Worm (Caenorhabditis elegans): Measurements from ENCODE around the gene M88.3.

Gene M88.3

DNA sequence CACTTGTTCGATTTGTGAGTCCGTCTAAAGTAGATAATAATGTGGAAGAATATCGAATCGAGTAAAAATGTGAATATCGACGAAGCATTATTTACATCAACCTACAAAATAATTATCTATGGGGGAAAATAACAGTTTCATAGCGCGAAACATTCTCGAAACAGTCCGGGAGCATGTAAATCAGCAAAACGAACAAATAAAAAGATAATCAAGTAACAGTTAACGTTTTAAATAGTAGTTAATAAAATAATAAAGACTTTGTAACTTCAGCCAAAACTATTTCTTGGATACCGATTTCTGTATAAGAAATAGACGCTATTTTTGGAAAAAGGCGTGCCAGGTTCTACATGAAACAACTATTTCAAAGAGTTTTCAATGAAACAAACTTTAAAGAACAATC, 23.2 kb upstream of the M88.3 start, which contains the start of gene mlcd-1:
Gene mlcd-1, minus strand, starts transcription at position 101 of the 400 bp plus-strand sequence.
- TF ChIP-seq egl-27 (tag; optimal IDR thresholded peaks at IDR 0.05) (no peak), tbx-2 (tag; optimal IDR thresholded peaks at IDR 0.05) (no peak), pha-4 (tag; optimal IDR thresholded peaks at IDR 0.05) (no peak), nhr-11 (tag; optimal IDR thresholded peaks at IDR 0.05) (no peak), fkh-2 (tag; optimal IDR thresholded peaks at IDR 0.05) (no peak), aly-2 (tag; optimal IDR thresholded peaks at IDR 0.05) (no peak)

- TF ChIP-seq nhr-28 (tag; optimal IDR thresholded peaks at IDR 0.05) (no peak), elt-2 (tag; optimal IDR thresholded peaks at IDR 0.05) (peak; percentile 24), ceh-82 (tag; optimal IDR thresholded peaks at IDR 0.05) (peak; percentile 25), egl-5 (tag; optimal IDR thresholded peaks at IDR 0.05) (peak; percentile 46), nhr-43 (tag; optimal IDR thresholded peaks at IDR 0.05; ENCODE audit: poor library complexity, severe bottlenecking) (no peak), pha-4 (tag; optimal IDR thresholded peaks at IDR 0.05) (peak; percentile 66), ceh-9 (tag; optimal IDR thresholded peaks at IDR 0.05) (no peak), nfya-1 (tag; optimal IDR thresholded peaks at IDR 0.05; ENCODE audit: insufficient read depth) (peak; percentile 85), snpc-4 (tag; optimal IDR thresholded peaks at IDR 0.05) (peak; percentile 53), ama-1 (optimal IDR thresholded peaks at IDR 0.05) (peak; percentile 80), ztf-4 (tag; optimal IDR thresholded peaks at IDR 0.05) (no peak), nhr-23 (tag; optimal IDR thresholded peaks at IDR 0.05) (peak; percentile 72), lin-39 (tag; optimal IDR thresholded peaks at IDR 0.05) (peak; percentile 76), nhr-25 (tag; optimal IDR thresholded peaks at IDR 0.05) (peak; percentile 51), skn-1 (tag; optimal IDR thresholded peaks at IDR 0.05) (no peak), unc-62 (GFP tag; optimal IDR thresholded peaks at IDR 0.05) (peak; percentile 9), hmg-11 (tag; optimal IDR thresholded peaks at IDR 0.05) (peak; percentile 89), ceh-28 (tag; optimal IDR thresholded peaks at IDR 0.05) (peak; percentile 9), lsy-12 (tag; optimal IDR thresholded peaks at IDR 0.05) (peak; percentile 49)
These were observed 17.4 kb upstream of the M88.3 start, which contains the start of gene pan-1 for ce11 chrIII:4562070-4562788. Gene pan-1 (plus strand): TSS chrIII:4562738.

DNA sequence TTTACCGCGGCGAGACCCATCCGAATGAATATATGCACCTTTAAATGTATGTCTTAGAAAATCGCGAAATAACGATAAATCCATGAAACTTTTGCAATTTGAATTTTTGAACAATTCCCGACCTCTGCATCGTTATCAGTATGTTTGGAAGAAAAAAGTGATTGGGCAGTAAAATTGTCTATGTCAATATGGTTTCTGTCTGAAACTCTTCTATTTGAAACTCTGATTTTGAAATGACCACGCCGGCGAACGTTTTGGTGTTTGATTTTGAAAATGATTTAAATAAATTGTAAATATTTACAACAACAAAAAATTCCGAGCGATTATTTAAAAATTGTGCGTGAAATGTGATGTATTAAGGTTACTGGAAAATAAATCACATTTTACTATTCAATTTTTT, 16.4 kb upstream of the M88.3 start:
- TF ChIP-seq pqm-1 (tag; optimal IDR thresholded peaks at IDR 0.05) (peak; percentile 14), pha-4 (tag; optimal IDR thresholded peaks at IDR 0.05) (peak; percentile 79), egl-27 (tag; optimal IDR thresholded peaks at IDR 0.05) (no peak), elt-2 (tag; optimal IDR thresholded peaks at IDR 0.05) (peak; percentile 26)

- no peak for TF ChIP-seq nhr-12 (tag; optimal IDR thresholded peaks at IDR 0.05)
- TF ChIP-seq nhr-237 (tag; optimal IDR thresholded peaks at IDR 0.05), result no peak
- peak; percentile 95 for TF ChIP-seq nhr-23 (tag; optimal IDR thresholded peaks at IDR 0.05)
- TF ChIP-seq unc-39 (tag; optimal IDR thresholded peaks at IDR 0.05), result no peak
- TF ChIP-seq nhr-67 (tag; optimal IDR thresholded peaks at IDR 0.05), result no peak
- no peak for TF ChIP-seq fkh-2 (tag; optimal IDR thresholded peaks at IDR 0.05)
- TF ChIP-seq ceh-16 (tag; optimal IDR thresholded peaks at IDR 0.05), result no peak
- peak; percentile 89 for TF ChIP-seq sea-2 (GFP tag; optimal IDR thresholded peaks at IDR 0.05)
- TF ChIP-seq skn-1 (tag; optimal IDR thresholded peaks at IDR 0.05), result no peak
- TF ChIP-seq pqm-1 (tag; optimal IDR thresholded peaks at IDR 0.05), result peak; percentile 14
- TF ChIP-seq ama-1 (optimal IDR thresholded peaks at IDR 0.05), result peak; percentile 83
- no peak for TF ChIP-seq fos-1 (tag; optimal IDR thresholded peaks at IDR 0.05)
- peak; percentile 52 for TF ChIP-seq elt-2 (tag; optimal IDR thresholded peaks at IDR 0.05)
- peak; percentile 60 for TF ChIP-seq jun-1 (tag; optimal IDR thresholded peaks at IDR 0.05)
- TF ChIP-seq nhr-25 (tag; optimal IDR thresholded peaks at IDR 0.05), result peak; percentile 97
- no peak for TF ChIP-seq aly-2 (tag; optimal IDR thresholded peaks at IDR 0.05)
- peak; percentile 65 for TF ChIP-seq R02D3.7 (tag; optimal IDR thresholded peaks at IDR 0.05)
- peak; percentile 56 for TF ChIP-seq ztf-4 (tag; optimal IDR thresholded peaks at IDR 0.05)
- TF ChIP-seq unc-62 (GFP tag; optimal IDR thresholded peaks at IDR 0.05), result peak; percentile 75
- TF ChIP-seq tbx-2 (tag; optimal IDR thresholded peaks at IDR 0.05), result peak; percentile 34
- peak; percentile 83 for TF ChIP-seq ceh-28 (tag; optimal IDR thresholded peaks at IDR 0.05)
- no peak for TF ChIP-seq fkh-10 (GFP tag; optimal IDR thresholded peaks at IDR 0.05)
- TF ChIP-seq snpc-4 (tag; optimal IDR thresholded peaks at IDR 0.05), result peak; percentile 36
- no peak for TF ChIP-seq zag-1 (tag; optimal IDR thresholded peaks at IDR 0.05)
- peak; percentile 94 for TF ChIP-seq nfya-1 (tag; optimal IDR thresholded peaks at IDR 0.05; ENCODE audit: insufficient read depth)
- peak; percentile 11 for TF ChIP-seq mdl-1 (tag; optimal IDR thresholded peaks at IDR 0.05)
- TF ChIP-seq eor-1 (tag; optimal IDR thresholded peaks at IDR 0.05), result no peak
- no peak for TF ChIP-seq daf-12 (tag; optimal IDR thresholded peaks at IDR 0.05)
- peak; percentile 90 for TF ChIP-seq egl-5 (tag; optimal IDR thresholded peaks at IDR 0.05)
- no peak for TF ChIP-seq mml-1 (tag; optimal IDR thresholded peaks at IDR 0.05)
- peak; percentile 83 for TF ChIP-seq pha-4 (tag; optimal IDR thresholded peaks at IDR 0.05)
- TF ChIP-seq lsy-12 (tag; optimal IDR thresholded peaks at IDR 0.05), result peak; percentile 81
- TF ChIP-seq lin-15B (tag; optimal IDR thresholded peaks at IDR 0.05), result peak; percentile 32
- no peak for TF ChIP-seq nhr-28 (tag; optimal IDR thresholded peaks at IDR 0.05)
- TF ChIP-seq nhr-76 (tag; optimal IDR thresholded peaks at IDR 0.05), result no peak
- TF ChIP-seq ceh-82 (tag; optimal IDR thresholded peaks at IDR 0.05), result peak; percentile 63
- peak; percentile 72 for TF ChIP-seq lin-39 (tag; optimal IDR thresholded peaks at IDR 0.05)
- peak; percentile 69 for TF ChIP-seq nhr-43 (tag; optimal IDR thresholded peaks at IDR 0.05; ENCODE audit: poor library complexity, severe bottlenecking)
- TF ChIP-seq ceh-9 (tag; optimal IDR thresholded peaks at IDR 0.05), result no peak
These were observed 15.6 kb upstream of the M88.3 start for ce11 chrIII:4560393-4560890.

All from whole organism, L3 larva.